Worm (Caenorhabditis elegans) whole organism, young adult: ENCODE data around the gene gst-44.

Source experiments
- D2030.7 ChIP-seq: fragments of 200-800 bp; sonication (Bioruptor generic); IDR thresholded peaks from 2 replicates; pipeline ENCODE4 v1.3.6; 2022; ENCODE audit warnings: missing genetic modification reagents, missing genetic modification characterization, missing compliant biosample characterization
- F10E7.11 ChIP-seq: sonication (generic microtip); optimal IDR thresholded peaks from 2 replicates; lab custom pipeline; 2017; ENCODE audit warnings: mild to moderate bottlenecking, missing genetic modification characterization, moderate library complexity, missing compliant biosample characterization
- F22D6.2 ChIP-seq: sonication (generic microtip); optimal IDR thresholded peaks from 2 replicates; lab custom pipeline; 2016; ENCODE audit warnings: mild to moderate bottlenecking, missing genetic modification characterization, missing compliant biosample characterization
- F55B11.4 ChIP-seq: sonication (generic microtip); optimal IDR thresholded peaks from 2 replicates; lab custom pipeline; 2016; ENCODE audit warnings: missing compliant biosample characterization, missing genetic modification characterization, borderline replicate concordance; ENCODE audit not compliant: insufficient read depth
- F57C9.4 ChIP-seq: sonication (generic microtip); optimal IDR thresholded peaks from 2 replicates; lab custom pipeline; 2017; ENCODE audit warnings: mild to moderate bottlenecking, missing genetic modification characterization, missing compliant biosample characterization
- K12H6.12 ChIP-seq: fragments of 200-800 bp; sonication (Bioruptor generic); optimal IDR thresholded peaks from 2 replicates; lab custom pipeline; 2018; ENCODE audit warnings: mild to moderate bottlenecking, missing genetic modification characterization, missing compliant biosample characterization
- Y53F4B.3 ChIP-seq: fragments of 200-800 bp; sonication (Bioruptor generic); IDR thresholded peaks from 2 replicates; pipeline ENCODE4 v1.3.6; 2022; ENCODE audit warnings: missing genetic modification reagents, missing genetic modification characterization, missing compliant biosample characterization
- Y53G8AR.9 ChIP-seq: fragments of 200-800 bp; sonication (Bioruptor generic); conservative IDR thresholded peaks from 2 replicates; pipeline ENCODE4 v1.3.6; 2022; ENCODE audit warnings: missing genetic modification reagents, missing genetic modification characterization, missing compliant biosample characterization
- Y79H2A.3 ChIP-seq: fragments of 200-800 bp; sonication (Bioruptor generic); conservative IDR thresholded peaks from 2 replicates; pipeline ENCODE4 v1.3.6; 2022; ENCODE audit warnings: missing genetic modification reagents, missing genetic modification characterization, missing compliant biosample characterization
- ZK185.1 ChIP-seq: sonication (generic microtip); optimal IDR thresholded peaks from 2 replicates; lab custom pipeline; 2016; ENCODE audit warnings: mild to moderate bottlenecking, missing genetic modification characterization, missing compliant biosample characterization; ENCODE audit not compliant: poor library complexity, severe bottlenecking
- akir-1 ChIP-seq: fragments of 200-800 bp; sonication (Bioruptor generic); optimal IDR thresholded peaks from 2 replicates; lab custom pipeline; 2018; ENCODE audit warnings: mild to moderate bottlenecking, missing genetic modification characterization, moderate library complexity, missing compliant biosample characterization
- ama-1 ChIP-seq, 3 experiments: fragments of 150-350 bp in 1 of 3; sonication (generic microtip) in 2 of 3; optimal IDR thresholded peaks; 2 replicates each; lab custom pipeline; 2014 to 2018; ENCODE audit warnings: missing biosample characterization in 2 of 3, missing genetic modification characterization in 2 of 3, missing genetic modification reagents in 2 of 3
- athp-1 ChIP-seq: sonication (generic microtip); optimal IDR thresholded peaks from 2 replicates; lab custom pipeline; 2017; ENCODE audit warnings: mild to moderate bottlenecking, missing genetic modification characterization, missing compliant biosample characterization
- attf-6 ChIP-seq: fragments of 200-800 bp; sonication (Bioruptor generic); IDR thresholded peaks from 2 replicates; pipeline ENCODE4 v1.3.6; 2022; ENCODE audit warnings: missing genetic modification reagents, missing genetic modification characterization, missing compliant biosample characterization
- bed-1 ChIP-seq: fragments of 200-800 bp; sonication (Bioruptor generic); IDR thresholded peaks from 2 replicates; pipeline ENCODE4 v1.3.6; 2022; ENCODE audit warnings: missing genetic modification reagents, missing genetic modification characterization, missing compliant biosample characterization
- die-1 ChIP-seq: sonication (generic microtip); optimal IDR thresholded peaks from 2 replicates; lab custom pipeline; 2016; ENCODE audit warnings: missing genotype, mild to moderate bottlenecking, missing genetic modification characterization, missing compliant biosample characterization
- dpff-1 ChIP-seq: sonication (generic microtip); optimal IDR thresholded peaks from 2 replicates; lab custom pipeline; 2017; ENCODE audit warnings: mild to moderate bottlenecking, missing genetic modification characterization, missing compliant biosample characterization
- egl-18 ChIP-seq: fragments of 200-800 bp; sonication (Bioruptor generic); IDR thresholded peaks from 2 replicates; pipeline ENCODE4 v1.3.6; 2022; ENCODE audit warnings: missing genetic modification reagents, missing genetic modification characterization, missing compliant biosample characterization
- egrh-3 ChIP-seq: fragments of 200-800 bp; sonication (Bioruptor generic); IDR thresholded peaks from 2 replicates; pipeline ENCODE4 v1.3.6; 2022; ENCODE audit warnings: missing genetic modification reagents, missing genetic modification characterization, missing compliant biosample characterization
- ets-4 ChIP-seq: fragments of 200-800 bp; sonication (Bioruptor generic); optimal IDR thresholded peaks from 2 replicates; lab custom pipeline; 2018; ENCODE audit warnings: mild to moderate bottlenecking, missing genetic modification characterization, missing compliant biosample characterization
- fkh-3 ChIP-seq: sonication (generic microtip); optimal IDR thresholded peaks from 2 replicates; lab custom pipeline; 2016; ENCODE audit warnings: mild to moderate bottlenecking, missing genetic modification characterization, missing compliant biosample characterization
- gei-17 ChIP-seq: fragments of 200-800 bp; sonication (Bioruptor generic); optimal IDR thresholded peaks from 2 replicates; lab custom pipeline; 2018; ENCODE audit warnings: mild to moderate bottlenecking, missing genetic modification characterization, missing compliant biosample characterization
- him-1 ChIP-seq: sonication (generic microtip); optimal IDR thresholded peaks from 2 replicates; lab custom pipeline; 2016; ENCODE audit warnings: missing genotype, missing genetic modification reagents, missing genetic modification characterization, missing compliant biosample characterization
- hsf-1 ChIP-seq: fragments of 200-800 bp; sonication (Bioruptor generic); IDR thresholded peaks from 2 replicates; pipeline ENCODE4 v1.3.6; 2022; ENCODE audit warnings: missing genetic modification reagents, missing genetic modification characterization, missing compliant biosample characterization
- let-526 ChIP-seq: fragments of 200-800 bp; sonication (Bioruptor generic); IDR thresholded peaks from 2 replicates; pipeline ENCODE4 v1.3.6; 2022; ENCODE audit warnings: missing genetic modification reagents, missing genetic modification characterization, missing compliant biosample characterization
- lir-1 ChIP-seq: fragments of 200-800 bp; sonication (Bioruptor generic); conservative IDR thresholded peaks from 2 replicates; pipeline ENCODE4 v1.3.6; 2022; ENCODE audit warnings: missing genetic modification reagents, missing genetic modification characterization, missing compliant biosample characterization
- madf-10 ChIP-seq: sonication (generic microtip); optimal IDR thresholded peaks from 2 replicates; lab custom pipeline; 2016; ENCODE audit warnings: mild to moderate bottlenecking, missing genetic modification characterization, missing compliant biosample characterization
- mcd-1 ChIP-seq: fragments of 200-800 bp; sonication (Bioruptor generic); IDR thresholded peaks from 2 replicates; pipeline ENCODE4 v1.3.6; 2022; ENCODE audit warnings: missing genetic modification reagents, missing genetic modification characterization, missing compliant biosample characterization
- mxl-1 ChIP-seq: sonication (generic microtip); optimal IDR thresholded peaks from 2 replicates; lab custom pipeline; 2016; ENCODE audit warnings: missing genetic modification characterization, missing compliant biosample characterization
- nfya-1 ChIP-seq: sonication (generic microtip); optimal IDR thresholded peaks from 2 replicates; lab custom pipeline; 2017; ENCODE audit warnings: antibody characterized with exemption, missing compliant biosample characterization, missing genetic modification characterization, borderline replicate concordance; ENCODE audit not compliant: insufficient read depth
- nfya-2 ChIP-seq: fragments of 200-800 bp; sonication (Bioruptor generic); IDR thresholded peaks from 2 replicates; pipeline ENCODE4 v1.3.6; 2022; ENCODE audit warnings: missing genetic modification reagents, missing genetic modification characterization, missing compliant biosample characterization
- nhr-120 ChIP-seq: fragments of 200-800 bp; sonication (Bioruptor generic); IDR thresholded peaks from 2 replicates; pipeline ENCODE4 v1.3.6; 2022; ENCODE audit warnings: missing genetic modification characterization, missing compliant biosample characterization
- nhr-179 ChIP-seq: sonication (generic microtip); optimal IDR thresholded peaks from 2 replicates; lab custom pipeline; 2016; ENCODE audit warnings: mild to moderate bottlenecking, missing genetic modification characterization, missing compliant biosample characterization
- nhr-27 ChIP-seq: fragments of 200-800 bp; sonication (Bioruptor generic); optimal IDR thresholded peaks from 2 replicates; lab custom pipeline; 2018; ENCODE audit warnings: mild to moderate bottlenecking, missing genetic modification characterization, moderate library complexity, missing compliant biosample characterization
- nhr-80 ChIP-seq: sonication (generic microtip); optimal IDR thresholded peaks from 2 replicates; lab custom pipeline; 2016; ENCODE audit warnings: missing genetic modification characterization, missing compliant biosample characterization
- rcor-1 ChIP-seq: fragments of 200-800 bp; sonication (Bioruptor generic); IDR thresholded peaks from 2 replicates; pipeline ENCODE4 v1.3.6; 2022; ENCODE audit warnings: missing genetic modification reagents, missing genetic modification characterization, missing compliant biosample characterization
- repo-1 ChIP-seq: sonication (generic microtip); optimal IDR thresholded peaks from 2 replicates; lab custom pipeline; 2017; ENCODE audit warnings: mild to moderate bottlenecking, missing genetic modification characterization, missing compliant biosample characterization
- snpc-1.3 ChIP-seq: sonication (generic microtip); optimal IDR thresholded peaks from 2 replicates; lab custom pipeline; 2017; ENCODE audit warnings: missing genetic modification characterization, mild to moderate bottlenecking, missing compliant biosample characterization, antibody characterized with exemption, moderate library complexity, missing genotype, missing genetic modification reagents; ENCODE audit not compliant: insufficient read depth
- sptf-2 ChIP-seq: fragments of 200-800 bp; sonication (Bioruptor generic); optimal IDR thresholded peaks from 2 replicates; lab custom pipeline; 2018; ENCODE audit warnings: mild to moderate bottlenecking, missing genetic modification characterization, missing compliant biosample characterization
- tbp1 ChIP-seq: fragments of 200-800 bp; sonication (Bioruptor generic); optimal IDR thresholded peaks from 2 replicates; lab custom pipeline; 2018; ENCODE audit warnings: mild to moderate bottlenecking, missing genetic modification characterization, missing compliant biosample characterization
- tlf-1 ChIP-seq: fragments of 200-800 bp; sonication (Bioruptor generic); optimal IDR thresholded peaks from 2 replicates; lab custom pipeline; 2018; ENCODE audit warnings: mild to moderate bottlenecking, missing genetic modification characterization, missing compliant biosample characterization
- unc-62 ChIP-seq: fragments of 150-350 bp; optimal IDR thresholded peaks from 2 replicates; lab custom pipeline; 2014; ENCODE audit warnings: missing biosample characterization, missing genetic modification reagents, missing genetic modification characterization
- zfh-2 ChIP-seq: fragments of 200-800 bp; sonication (Bioruptor generic); conservative IDR thresholded peaks from 2 replicates; pipeline ENCODE4 v1.3.6; 2022; ENCODE audit warnings: missing genetic modification reagents, missing genetic modification characterization, missing compliant biosample characterization
- zim-3 ChIP-seq: sonication (generic microtip); optimal IDR thresholded peaks from 2 replicates; lab custom pipeline; 2017; ENCODE audit warnings: mild to moderate bottlenecking, missing genetic modification characterization, moderate library complexity, missing compliant biosample characterization
- ztf-18 ChIP-seq: sonication (generic microtip); optimal IDR thresholded peaks from 2 replicates; lab custom pipeline; 2016; ENCODE audit warnings: missing genotype, mild to moderate bottlenecking, missing genetic modification characterization, missing compliant biosample characterization
- ztf-25 ChIP-seq: fragments of 200-800 bp; sonication (Bioruptor generic); IDR thresholded peaks from 2 replicates; pipeline ENCODE4 v1.3.6; 2022; ENCODE audit warnings: missing genetic modification reagents, missing genetic modification characterization, missing compliant biosample characterization
- ztf-26 ChIP-seq: sonication (generic microtip); optimal IDR thresholded peaks from 2 replicates; lab custom pipeline; 2017; ENCODE audit warnings: missing genetic modification characterization, missing compliant biosample characterization
- ztf-28 ChIP-seq: fragments of 200-800 bp; sonication (Bioruptor generic); IDR thresholded peaks from 2 replicates; pipeline ENCODE4 v1.3.6; 2022; ENCODE audit warnings: missing genetic modification reagents, missing genetic modification characterization, missing compliant biosample characterization
- ztf-6 ChIP-seq: fragments of 200-800 bp; sonication (Bioruptor generic); IDR thresholded peaks from 2 replicates; pipeline ENCODE4 v1.3.6; 2022; ENCODE audit warnings: missing genetic modification reagents, missing genetic modification characterization, missing compliant biosample characterization

Gene gst-44

ce11 chrV:16401519-16401918 lies 10.8 kb downstream of the gst-44 start, which contains the start of gene F13A7.14 (continued):
- TF ChIP-seq ZK185.1 (peak; percentile 90), Y53G8AR.9 (GFP tag; lab: Robert Waterston, UW) (no peak; the same call in 1 of the 2 replicates), nfya-1 (no peak), ztf-6 (GFP tag; lab: Robert Waterston, UW) (no peak), lir-1 (GFP tag; lab: Robert Waterston, UW) (peak; percentile 60), ama-1 (optimal IDR thresholded peaks at IDR 0.05; lab: Kevin White, UChicago) (no peak), ama-1 (GFP tag; optimal IDR thresholded peaks at IDR 0.05; lab: Kevin White, UChicago) (no peak), egl-18 (GFP tag; lab: Robert Waterston, UW) (no peak), nfya-2 (GFP tag; lab: Robert Waterston, UW) (no peak), mcd-1 (peak; percentile 86), K12H6.12 (peak; percentile 42), bed-1 (GFP tag; lab: Robert Waterston, UW) (no peak), nhr-27 (no peak), ztf-25 (no peak), sptf-2 (GFP tag; lab: Kevin White, UChicago) (no peak), unc-62 (GFP tag; lab: Kevin White, UChicago) (no peak), F22D6.2 (tag; lab: Kevin White, UChicago) (peak; percentile 36), tbp1 (peak; percentile 28), repo-1 (tag; lab: Kevin White, UChicago) (no peak), gei-17 (GFP tag; lab: Kevin White, UChicago) (no peak), dpff-1 (tag; lab: Kevin White, UChicago) (no peak), ets-4 (GFP tag; lab: Kevin White, UChicago) (no peak), akir-1 (GFP tag; lab: Kevin White, UChicago) (peak; percentile 61), athp-1 (tag; lab: Kevin White, UChicago) (peak; percentile 42), let-526 (GFP tag; lab: Robert Waterston, UW) (0 out of 2 replicates have a peak, but pooled peaks have one; percentile 51), zfh-2 (GFP tag; lab: Robert Waterston, UW) (no peak), Y79H2A.3 (GFP tag; lab: Robert Waterston, UW) (no peak), egrh-3 (0 out of 2 replicates have a peak, but pooled peaks have one; percentile 42), nhr-179 (no peak), ztf-28 (GFP tag; lab: Robert Waterston, UW) (no peak), ztf-26 (tag; lab: Kevin White, UChicago) (peak; percentile 2), fkh-3 (tag; lab: Kevin White, UChicago) (no peak), Y53F4B.3 (no peak), snpc-1.3 (tag; lab: Kevin White, UChicago) (peak; percentile 39), F57C9.4 (tag; lab: Kevin White, UChicago) (no peak), attf-6 (GFP tag; lab: Robert Waterston, UW) (peak; percentile 76), rcor-1 (GFP tag; lab: Robert Waterston, UW) (peak; percentile 70), hsf-1 (GFP tag; lab: Robert Waterston, UW) (no peak), madf-10 (peak; percentile 42), die-1 (tag; lab: Kevin White, UChicago) (no peak), tlf-1 (GFP tag; lab: Kevin White, UChicago) (no peak), nhr-80 (no peak), him-1 (tag; lab: Kevin White, UChicago) (no peak), D2030.7 (GFP tag; lab: Robert Waterston, UW) (peak; percentile 54), zim-3 (no peak), nhr-120 (GFP tag; lab: Robert Waterston, UW) (no peak), F10E7.11 (tag; lab: Kevin White, UChicago) (no peak), ztf-18 (tag; lab: Kevin White, UChicago) (no peak), mxl-1 (tag; lab: Kevin White, UChicago) (no peak), F55B11.4 (tag; lab: Kevin White, UChicago) (no peak)
